Worm (Caenorhabditis elegans): ENCODE measurements around the gene mig-21.

- no peak for TF ChIP-seq pha-4 (tag; optimal IDR thresholded peaks at IDR 0.05)
- no peak for TF ChIP-seq pag-3 (tag; optimal IDR thresholded peaks at IDR 0.05; ENCODE audit: borderline replicate concordance)
- TF ChIP-seq ceh-19 (GFP tag; optimal IDR thresholded peaks at IDR 0.05): no peak
- no peak for TF ChIP-seq odd-2 (tag; optimal IDR thresholded peaks at IDR 0.05)
Measured at ce11 chrIII:5836261-5836660, 41.9 kb downstream of the mig-21 start.
